Worm (Caenorhabditis elegans): ENCODE results near the gene C17C3.9.

C17C3.9 gene

ce11 chrII:5531855-5532328 lies at the start of gene C17C3.9:
TSS of gene C17C3.9 (minus strand) at chrII:5532278.
- no peak for TF ChIP-seq dao-5 (tag; optimal IDR thresholded peaks at IDR 0.05)
- TF ChIP-seq W03F9.2 (tag; optimal IDR thresholded peaks at IDR 0.05) = no peak
- TF ChIP-seq him-1 (tag; optimal IDR thresholded peaks at IDR 0.05) = no peak

ce11 chrII:5579236-5579635 lies 47.2 kb upstream of the C17C3.9 start:
- TF ChIP-seq dao-5 (tag; optimal IDR thresholded peaks at IDR 0.05) (no peak), W03F9.2 (tag; optimal IDR thresholded peaks at IDR 0.05) (no peak), him-1 (tag; optimal IDR thresholded peaks at IDR 0.05) (no peak)

ce11 chrII:5578714-5579113 lies 46.6 kb upstream of the C17C3.9 start:
- TF ChIP-seq him-1 (tag; optimal IDR thresholded peaks at IDR 0.05) (no peak), dao-5 (tag; optimal IDR thresholded peaks at IDR 0.05) (no peak), W03F9.2 (tag; optimal IDR thresholded peaks at IDR 0.05) (no peak)

ce11 chrII:5578035-5578434 lies 46.0 kb upstream of the C17C3.9 start, which contains the start of gene T25E4.1:
TSS of gene T25E4.1 (plus strand) at chrII:5578335.
- TF ChIP-seq dao-5 (tag; optimal IDR thresholded peaks at IDR 0.05) = no peak
- no peak for TF ChIP-seq W03F9.2 (tag; optimal IDR thresholded peaks at IDR 0.05)
- no peak for TF ChIP-seq him-1 (tag; optimal IDR thresholded peaks at IDR 0.05)

- TF ChIP-seq dao-5 (tag; optimal IDR thresholded peaks at IDR 0.05) (peak; percentile 28), him-1 (tag; optimal IDR thresholded peaks at IDR 0.05) (peak; percentile 6), W03F9.2 (tag; optimal IDR thresholded peaks at IDR 0.05) (peak; percentile 59)
These were observed 45.0 kb upstream of the C17C3.9 start for ce11 chrII:5577060-5577459.

- TF ChIP-seq W03F9.2 (tag; optimal IDR thresholded peaks at IDR 0.05) = no peak
These were observed 42.8 kb upstream of the C17C3.9 start for ce11 chrII:5574925-5575324.

ce11 chrII:5572082-5572746 lies 40.1 kb upstream of the C17C3.9 start:
- TF ChIP-seq dao-5 (tag; optimal IDR thresholded peaks at IDR 0.05) = no peak
- TF ChIP-seq W03F9.2 (tag; optimal IDR thresholded peaks at IDR 0.05) = no peak
- TF ChIP-seq him-1 (tag; optimal IDR thresholded peaks at IDR 0.05) = no peak

ce11 chrII:5570272-5570671 lies 38.2 kb upstream of the C17C3.9 start, which contains the start of the genes C17C3.1 and C17C3.15:
TSS of gene C17C3.1 (plus strand) at chrII:5570572.
TSS of gene C17C3.15 (plus strand) at chrII:5570654.
- TF ChIP-seq him-1 (tag; optimal IDR thresholded peaks at IDR 0.05) (no peak), W03F9.2 (tag; optimal IDR thresholded peaks at IDR 0.05) (no peak), dao-5 (tag; optimal IDR thresholded peaks at IDR 0.05) (no peak)

ce11 chrII:5565082-5565623 lies 33.1 kb upstream of the C17C3.9 start:
- no peak for TF ChIP-seq him-1 (tag; optimal IDR thresholded peaks at IDR 0.05)
- no peak for TF ChIP-seq W03F9.2 (tag; optimal IDR thresholded peaks at IDR 0.05)
- no peak for TF ChIP-seq dao-5 (tag; optimal IDR thresholded peaks at IDR 0.05)

ce11 chrII:5561392-5561791 lies 29.3 kb upstream of the C17C3.9 start, which contains the start of gene C17C3.3:
TSS of gene C17C3.3 (plus strand) at chrII:5561737.
- TF ChIP-seq dao-5 (tag; optimal IDR thresholded peaks at IDR 0.05) (no peak), W03F9.2 (tag; optimal IDR thresholded peaks at IDR 0.05) (no peak), him-1 (tag; optimal IDR thresholded peaks at IDR 0.05) (no peak)

- no peak for TF ChIP-seq him-1 (tag; optimal IDR thresholded peaks at IDR 0.05)
- TF ChIP-seq dao-5 (tag; optimal IDR thresholded peaks at IDR 0.05) = no peak
- no peak for TF ChIP-seq W03F9.2 (tag; optimal IDR thresholded peaks at IDR 0.05)
These were observed 25.1 kb upstream of the C17C3.9 start for ce11 chrII:5557134-5557533.

- TF ChIP-seq W03F9.2 (tag; optimal IDR thresholded peaks at IDR 0.05) (no peak), him-1 (tag; optimal IDR thresholded peaks at IDR 0.05) (no peak), dao-5 (tag; optimal IDR thresholded peaks at IDR 0.05) (no peak)
These were observed 24.4 kb upstream of the C17C3.9 start, which contains the start of gene ins-11 for ce11 chrII:5556431-5556830. TSS of gene ins-11 (plus strand) at chrII:5556731.

ce11 chrII:5555522-5555921 lies 23.4 kb upstream of the C17C3.9 start:
- TF ChIP-seq W03F9.2 (tag; optimal IDR thresholded peaks at IDR 0.05) = no peak
- TF ChIP-seq him-1 (tag; optimal IDR thresholded peaks at IDR 0.05) = no peak
- no peak for TF ChIP-seq dao-5 (tag; optimal IDR thresholded peaks at IDR 0.05)

- no peak for TF ChIP-seq him-1 (tag; optimal IDR thresholded peaks at IDR 0.05)
- TF ChIP-seq W03F9.2 (tag; optimal IDR thresholded peaks at IDR 0.05) = no peak
These were observed 22.7 kb upstream of the C17C3.9 start for ce11 chrII:5554788-5555187.

ce11 chrII:5554317-5554716 lies 22.2 kb upstream of the C17C3.9 start, which contains the start of gene ins-12:
TSS of gene ins-12 (plus strand) at chrII:5554617.
- TF ChIP-seq him-1 (tag; optimal IDR thresholded peaks at IDR 0.05) (no peak), dao-5 (tag; optimal IDR thresholded peaks at IDR 0.05) (no peak), W03F9.2 (tag; optimal IDR thresholded peaks at IDR 0.05) (no peak)

Data from whole organism, L4/young adult.